Worm (Caenorhabditis elegans) whole organism, L4 larva: ENCODE data around the gene cpt-2.
A peak's percentile ranks its signal among the peaks of the same experiment; 100 is the strongest.

Experiments
- F10B5.3 ChIP-seq: sonication (generic microtip); optimal IDR thresholded peaks from 2 replicates; lab custom pipeline; 2016; ENCODE audit warnings: mild to moderate bottlenecking, missing genetic modification characterization, missing compliant biosample characterization
- F37D6.2 ChIP-seq: sonication (generic microtip); optimal IDR thresholded peaks from 2 replicates; lab custom pipeline; 2016; ENCODE audit warnings: mild to moderate bottlenecking, missing genetic modification characterization, missing compliant biosample characterization
- F44E2.7 ChIP-seq: fragments of 200-800 bp; sonication (Bioruptor generic); IDR thresholded peaks from 2 replicates; pipeline ENCODE4 v2.1.2; 2022; ENCODE audit warnings: missing genetic modification characterization, missing compliant biosample characterization
- R02D3.7 ChIP-seq: fragments of 150-350 bp; sonication (generic microtip); optimal IDR thresholded peaks from 3 replicates; lab custom pipeline; 2014; ENCODE audit warnings: missing biosample characterization, missing genetic modification characterization
- Y105C5A.15 ChIP-seq: fragments of 200-800 bp; sonication (Bioruptor generic); IDR thresholded peaks from 2 replicates; pipeline ENCODE4 v1.3.6; 2022; ENCODE audit warnings: missing genetic modification characterization, missing compliant biosample characterization
- Y48G9A.11 ChIP-seq: fragments of 200-800 bp; sonication (Bioruptor generic); IDR thresholded peaks from 2 replicates; pipeline ENCODE4 v1.3.6; 2022; ENCODE audit warnings: missing genetic modification reagents, missing genetic modification characterization, missing compliant biosample characterization
- Y5F2A.4 ChIP-seq: fragments of 200-800 bp; sonication (Bioruptor generic); optimal IDR thresholded peaks from 2 replicates; lab custom pipeline; 2018; ENCODE audit warnings: mild to moderate bottlenecking, missing genetic modification characterization, missing compliant biosample characterization
- Y75B8A.6 ChIP-seq: fragments of 200-800 bp; sonication (Bioruptor generic); IDR thresholded peaks from 2 replicates; pipeline ENCODE4 v1.3.6; 2022; ENCODE audit warnings: missing genetic modification reagents, missing genetic modification characterization, missing compliant biosample characterization
- arid-1 ChIP-seq: fragments of 200-800 bp; sonication (Bioruptor generic); conservative IDR thresholded peaks from 2 replicates; pipeline ENCODE4 v1.3.6; 2022; ENCODE audit warnings: missing genetic modification reagents, missing genetic modification characterization, missing compliant biosample characterization
- attf-4 ChIP-seq: sonication (generic microtip); optimal IDR thresholded peaks from 3 replicates; lab custom pipeline; 2017; ENCODE audit warnings: missing biosample characterization, missing genetic modification characterization
- ceh-28 ChIP-seq: fragments of 150-350 bp; optimal IDR thresholded peaks from 2 replicates; lab custom pipeline; 2014; ENCODE audit warnings: missing biosample characterization, missing genetic modification reagents, missing genetic modification characterization
- ceh-44 ChIP-seq: fragments of 200-800 bp; sonication (Bioruptor generic); IDR thresholded peaks from 2 replicates; pipeline ENCODE4 v1.3.6; 2022; ENCODE audit warnings: missing genetic modification reagents, missing genetic modification characterization, missing compliant biosample characterization
- ceh-82 ChIP-seq: sonication (generic microtip); optimal IDR thresholded peaks from 2 replicates; lab custom pipeline; 2017; ENCODE audit warnings: missing biosample characterization, missing genetic modification characterization
- ces-1 ChIP-seq: fragments of 150-350 bp; sonication (generic microtip); optimal IDR thresholded peaks from 4 replicates; lab custom pipeline; 2014; ENCODE audit warnings: missing biosample characterization, missing genetic modification reagents, missing genetic modification characterization
- cey-2 ChIP-seq: sonication (generic microtip); optimal IDR thresholded peaks from 3 replicates; lab custom pipeline; 2017; ENCODE audit warnings: missing genetic modification characterization, mild to moderate bottlenecking, missing compliant biosample characterization, antibody characterized with exemption, borderline replicate concordance; ENCODE audit not compliant: insufficient read depth
- ctbp-1 ChIP-seq: fragments of 200-800 bp; sonication (Bioruptor generic); IDR thresholded peaks from 2 replicates; pipeline ENCODE4 v1.3.6; 2022; ENCODE audit warnings: missing genetic modification reagents, missing genetic modification characterization, missing compliant biosample characterization
- daf-19 ChIP-seq: fragments of 200-800 bp; sonication (Bioruptor generic); conservative IDR thresholded peaks from 2 replicates; pipeline ENCODE4 v1.3.6; 2022; ENCODE audit warnings: missing genetic modification characterization, missing compliant biosample characterization
- dmd-6 ChIP-seq: fragments of 200-800 bp; sonication (Bioruptor generic); IDR thresholded peaks from 2 replicates; pipeline ENCODE4 v1.3.6; 2022; ENCODE audit warnings: missing genetic modification reagents, missing genetic modification characterization, missing compliant biosample characterization
- dmd-9 ChIP-seq: fragments of 200-800 bp; sonication (Bioruptor generic); IDR thresholded peaks from 2 replicates; pipeline ENCODE4 v1.3.6; 2022; ENCODE audit warnings: missing genetic modification reagents, missing genetic modification characterization, missing compliant biosample characterization
- dpl-1 ChIP-seq: fragments of 150-350 bp; optimal IDR thresholded peaks from 2 replicates; lab custom pipeline; 2014; ENCODE audit warnings: missing biosample characterization, missing genetic modification reagents, missing genetic modification characterization
- duxl-1 ChIP-seq: sonication (generic microtip); optimal IDR thresholded peaks from 2 replicates; lab custom pipeline; 2016; ENCODE audit warnings: mild to moderate bottlenecking, missing genetic modification characterization, moderate library complexity, missing compliant biosample characterization; ENCODE audit not compliant: poor library complexity
- fos-1 ChIP-seq: fragments of 150-350 bp; optimal IDR thresholded peaks from 2 replicates; lab custom pipeline; 2014; ENCODE audit warnings: missing biosample characterization, missing genetic modification characterization
- gei-8 ChIP-seq: fragments of 200-800 bp; sonication (Bioruptor generic); optimal IDR thresholded peaks from 2 replicates; lab custom pipeline; 2018; ENCODE audit warnings: mild to moderate bottlenecking, missing genetic modification characterization, missing compliant biosample characterization
- hif-1 ChIP-seq, 2 experiments: sonication (generic microtip); optimal IDR thresholded peaks; 2 replicates each; lab custom pipeline; 2016 to 2017; ENCODE audit warnings: missing compliant biosample characterization in 2 of 2, missing genetic modification characterization in 2 of 2, missing genetic modification reagents in 2 of 2, missing genotype in 2 of 2, mild to moderate bottlenecking in 1 of 2
- jun-1 ChIP-seq: fragments of 150-350 bp; optimal IDR thresholded peaks from 2 replicates; lab custom pipeline; 2014; ENCODE audit warnings: missing biosample characterization, missing genetic modification reagents, missing genetic modification characterization
- lin-13 ChIP-seq: fragments of 150-350 bp; optimal IDR thresholded peaks from 2 replicates; lab custom pipeline; 2014; ENCODE audit warnings: missing biosample characterization, missing genetic modification reagents, missing genetic modification characterization
- lin-15B ChIP-seq: fragments of 150-350 bp; sonication (generic microtip); optimal IDR thresholded peaks from 3 replicates; lab custom pipeline; 2014; ENCODE audit warnings: missing biosample characterization, missing genetic modification characterization
- lin-29 ChIP-seq: fragments of 200-800 bp; sonication (Bioruptor generic); IDR thresholded peaks from 2 replicates; pipeline ENCODE4 v1.3.6; 2022; ENCODE audit warnings: missing genetic modification reagents, missing genetic modification characterization, missing compliant biosample characterization
- lsy-2 ChIP-seq, 2 experiments: fragments of 150-350 bp in 1 of 2; sonication (generic microtip) in 1 of 2; optimal IDR thresholded peaks; 2 replicates each; lab custom pipeline; 2014 to 2017; ENCODE audit warnings: missing biosample characterization in 2 of 2, missing genetic modification characterization in 2 of 2
- madf-5 ChIP-seq, 2 experiments: fragments of 200-800 bp; sonication (Bioruptor generic); IDR thresholded peaks; 2 replicates each; pipeline ENCODE4 v1.3.6; 2022; ENCODE audit warnings: missing compliant biosample characterization in 2 of 2, missing genetic modification characterization in 2 of 2
- madf-9 ChIP-seq: fragments of 200-800 bp; sonication (Bioruptor generic); conservative IDR thresholded peaks from 2 replicates; pipeline ENCODE4 v1.3.6; 2022; ENCODE audit warnings: missing genetic modification reagents, missing genetic modification characterization, missing compliant biosample characterization
- mxl-2 ChIP-seq: fragments of 200-800 bp; sonication (Bioruptor generic); conservative IDR thresholded peaks from 2 replicates; pipeline ENCODE4 v1.3.6; 2022; ENCODE audit warnings: missing genetic modification reagents, missing genetic modification characterization, missing compliant biosample characterization
- nhr-102 ChIP-seq: sonication (generic microtip); optimal IDR thresholded peaks from 2 replicates; lab custom pipeline; 2016; ENCODE audit warnings: mild to moderate bottlenecking, missing genetic modification characterization, moderate library complexity, missing compliant biosample characterization
- nhr-111 ChIP-seq: fragments of 200-800 bp; sonication (Bioruptor generic); optimal IDR thresholded peaks from 2 replicates; lab custom pipeline; 2018; ENCODE audit warnings: mild to moderate bottlenecking, missing genetic modification characterization, missing compliant biosample characterization
- nhr-41 ChIP-seq: fragments of 200-800 bp; sonication (Bioruptor generic); IDR thresholded peaks from 2 replicates; pipeline ENCODE4 v1.3.6; 2022; ENCODE audit warnings: missing genetic modification reagents, missing genetic modification characterization, missing compliant biosample characterization
- nhr-48 ChIP-seq: sonication (generic microtip); optimal IDR thresholded peaks from 2 replicates; lab custom pipeline; 2016; ENCODE audit warnings: mild to moderate bottlenecking, missing genetic modification characterization, missing compliant biosample characterization
- nhr-6 ChIP-seq: fragments of 150-350 bp; optimal IDR thresholded peaks from 2 replicates; lab custom pipeline; 2014; ENCODE audit warnings: missing biosample characterization, missing genetic modification characterization
- nhr-76 ChIP-seq: fragments of 150-350 bp; optimal IDR thresholded peaks from 2 replicates; lab custom pipeline; 2014; ENCODE audit warnings: missing biosample characterization, missing genetic modification characterization
- pha-4 ChIP-seq, 2 experiments: fragments of 150-350 bp in 1 of 2; fragments of 200-800 bp in 1 of 2; sonication (Bioruptor generic) in 1 of 2; IDR thresholded peaks in 1 of 2; optimal IDR thresholded peaks in 1 of 2; 2 replicates each; pipeline versions ENCODE4 v1.3.6 to Lab custom; 2014 to 2022; ENCODE audit warnings: missing genetic modification characterization in 2 of 2, missing genetic modification reagents in 2 of 2, missing biosample characterization in 1 of 2, missing compliant biosample characterization in 1 of 2
- php-3 ChIP-seq: fragments of 200-800 bp; sonication (Bioruptor generic); IDR thresholded peaks from 2 replicates; pipeline ENCODE4 v1.3.6; 2022; ENCODE audit warnings: missing genetic modification reagents, missing genetic modification characterization, missing compliant biosample characterization
- pqm-1 ChIP-seq: sonication (generic microtip); optimal IDR thresholded peaks from 2 replicates; lab custom pipeline; 2017; ENCODE audit warnings: missing biosample characterization, missing genetic modification characterization
- rbr-2 ChIP-seq: sonication (generic microtip); optimal IDR thresholded peaks from 2 replicates; lab custom pipeline; 2016; ENCODE audit warnings: missing genotype, missing genetic modification characterization, missing compliant biosample characterization
- saeg-2 ChIP-seq: fragments of 200-800 bp; sonication (Bioruptor generic); IDR thresholded peaks from 2 replicates; pipeline ENCODE4 v1.3.6; 2022; ENCODE audit warnings: missing genetic modification reagents, missing genetic modification characterization, missing compliant biosample characterization
- sdz-12 ChIP-seq: fragments of 200-800 bp; sonication (Bioruptor generic); optimal IDR thresholded peaks from 2 replicates; lab custom pipeline; 2018; ENCODE audit warnings: mild to moderate bottlenecking, missing genetic modification characterization, missing compliant biosample characterization
- set-16 ChIP-seq: fragments of 200-800 bp; sonication (Bioruptor generic); IDR thresholded peaks from 2 replicates; pipeline ENCODE4 v1.3.6; 2022; ENCODE audit warnings: missing genetic modification reagents, missing genetic modification characterization, missing compliant biosample characterization
- snpc-1.2 ChIP-seq: fragments of 200-800 bp; sonication (Bioruptor generic); IDR thresholded peaks from 2 replicates; pipeline ENCODE4 v1.3.6; 2022; ENCODE audit warnings: missing genetic modification reagents, missing genetic modification characterization, missing compliant biosample characterization
- snpc-4 ChIP-seq: fragments of 150-350 bp; optimal IDR thresholded peaks from 2 replicates; lab custom pipeline; 2014; ENCODE audit warnings: missing biosample characterization, missing genetic modification characterization
- vab-7 ChIP-seq: fragments of 200-800 bp; sonication (Bioruptor generic); IDR thresholded peaks from 2 replicates; pipeline ENCODE4 v1.3.6; 2022; ENCODE audit warnings: missing genetic modification reagents, missing genetic modification characterization, missing compliant biosample characterization
- zfp-3 ChIP-seq: fragments of 200-800 bp; sonication (Bioruptor generic); conservative IDR thresholded peaks from 2 replicates; pipeline ENCODE4 v1.3.6; 2022; ENCODE audit warnings: missing genetic modification reagents, missing genetic modification characterization, missing compliant biosample characterization
- zip-11 ChIP-seq: fragments of 200-800 bp; sonication (Bioruptor generic); IDR thresholded peaks from 2 replicates; pipeline ENCODE4 v1.3.6; 2022; ENCODE audit warnings: missing genetic modification characterization, missing compliant biosample characterization
- zip-2 ChIP-seq: fragments of 150-350 bp; optimal IDR thresholded peaks from 2 replicates; lab custom pipeline; 2014; ENCODE audit warnings: missing biosample characterization, missing genetic modification characterization

The cpt-2 gene

DNA sequence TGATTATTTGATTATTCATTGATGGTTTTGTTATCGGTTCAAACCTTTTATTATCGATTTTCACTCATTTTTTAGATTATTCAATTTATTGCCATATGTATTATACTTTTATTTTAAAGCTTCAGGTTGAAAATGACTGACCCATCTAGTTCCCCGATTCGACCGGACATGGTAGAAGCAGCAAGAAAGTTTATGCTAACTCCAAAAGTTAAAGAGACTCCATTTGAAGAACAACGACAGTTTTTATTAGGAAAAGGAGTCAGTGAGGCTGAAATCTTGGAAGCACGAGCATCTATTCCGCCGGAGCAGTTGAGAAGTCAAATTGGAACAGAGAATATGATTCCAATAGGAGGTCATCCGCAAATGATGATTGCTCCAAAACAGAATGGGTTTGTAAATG, 3.6 kb downstream of the cpt-2 start, which contains the start of gene prx-14 (continued):
- TF ChIP-seq dpl-1 (GFP tag; lab: Kevin White, UChicago) (no peak), ces-1 (GFP tag; lab: Kevin White, UChicago) (no peak), nhr-6 (no peak), F10B5.3 (tag; lab: Kevin White, UChicago) (no peak), nhr-48 (tag; lab: Kevin White, UChicago) (peak; percentile 5), hif-1 (tag; optimal IDR thresholded peaks at IDR 0.05; lab: Kevin White, UChicago) (no peak), Y5F2A.4 (no peak), rbr-2 (tag; lab: Kevin White, UChicago) (no peak), zip-11 (GFP tag; lab: Robert Waterston, UW) (no peak), snpc-4 (tag; lab: Kevin White, UChicago) (no peak), Y48G9A.11 (GFP tag; lab: Robert Waterston, UW) (no peak), jun-1 (tag; lab: Kevin White, UChicago) (no peak), dmd-6 (GFP tag; lab: Robert Waterston, UW) (no peak), arid-1 (GFP tag; lab: Robert Waterston, UW) (no peak), pha-4 (GFP tag; IDR thresholded peaks at IDR 0.05; lab: Robert Waterston, UW) (peak; percentile 37; the same call in 1 of the 2 replicates), pha-4 (tag; optimal IDR thresholded peaks at IDR 0.05; lab: Kevin White, UChicago) (no peak), madf-9 (GFP tag; lab: Robert Waterston, UW) (no peak), zip-2 (tag; lab: Kevin White, UChicago) (no peak), nhr-102 (tag; lab: Kevin White, UChicago) (no peak), attf-4 (tag; lab: Kevin White, UChicago) (no peak), ceh-28 (no peak), nhr-76 (tag; lab: Kevin White, UChicago) (no peak), zfp-3 (GFP tag; lab: Robert Waterston, UW) (0 out of 2 replicates have a peak, but pooled peaks have one; percentile 61), ctbp-1 (GFP tag; lab: Robert Waterston, UW) (no peak), cey-2 (tag; lab: Kevin White, UChicago) (no peak), dmd-9 (GFP tag; lab: Robert Waterston, UW) (no peak), lsy-2 (tag; optimal IDR thresholded peaks at IDR 0.05; lab: Kevin White, UChicago) (no peak), Y75B8A.6 (no peak), ceh-82 (tag; lab: Kevin White, UChicago) (no peak), madf-5 (GFP tag; IDR thresholded peaks at IDR 0.05; lab: Robert Waterston, UW) (no peak), saeg-2 (no peak), nhr-111 (GFP tag; lab: Kevin White, UChicago) (no peak), F44E2.7 (GFP tag; lab: Robert Waterston, UW) (no peak), gei-8 (GFP tag; lab: Kevin White, UChicago) (no peak), lin-29 (GFP tag; lab: Robert Waterston, UW) (no peak), set-16 (GFP tag; lab: Robert Waterston, UW) (no peak), daf-19 (GFP tag; lab: Robert Waterston, UW) (no peak), ceh-44 (GFP tag; lab: Robert Waterston, UW) (no peak), snpc-1.2 (GFP tag; lab: Robert Waterston, UW) (no peak), F37D6.2 (no peak), duxl-1 (tag; lab: Kevin White, UChicago) (no peak), pqm-1 (tag; lab: Kevin White, UChicago) (peak; percentile 11), mxl-2 (GFP tag; lab: Robert Waterston, UW) (no peak), fos-1 (tag; lab: Kevin White, UChicago) (no peak), R02D3.7 (tag; lab: Kevin White, UChicago) (no peak), php-3 (GFP tag; lab: Robert Waterston, UW) (0 out of 2 replicates have a peak, but pooled peaks have one; percentile 25), lin-15B (tag; lab: Kevin White, UChicago) (no peak), nhr-41 (GFP tag; lab: Robert Waterston, UW) (no peak), lin-13 (GFP tag; lab: Kevin White, UChicago) (no peak), sdz-12 (no peak), vab-7 (GFP tag; lab: Robert Waterston, UW) (no peak), Y105C5A.15 (no peak)
